Fruit fly (Drosophila melanogaster) whole organism, embryonic: ENCODE measurements around the gene Kdm3.

ENCODE experiments used
- Abd-B ChIP-seq: fragments of 200-800 bp; sonication (Bioruptor generic); optimal IDR thresholded peaks from 2 replicates; lab custom pipeline; 2018; ENCODE audit warnings: missing biosample characterization, mild to moderate bottlenecking, missing genetic modification characterization, moderate library complexity
- Ada2b ChIP-seq: fragments of 200-800 bp; sonication (Bioruptor generic); IDR thresholded peaks from 2 replicates; pipeline ENCODE4 v1.3.6; 2022; ENCODE audit warnings: missing biosample characterization, missing genetic modification characterization
- CG11723 ChIP-seq: fragments of 200-800 bp; sonication (Bioruptor generic); optimal IDR thresholded peaks from 2 replicates; lab custom pipeline; 2017; ENCODE audit warnings: missing biosample characterization, mild to moderate bottlenecking, missing genetic modification characterization
- CG12391 ChIP-seq: fragments of 200-800 bp; sonication (Bioruptor generic); optimal IDR thresholded peaks from 3 replicates; lab custom pipeline; 2018; ENCODE audit warnings: missing biosample characterization, mild to moderate bottlenecking, missing genetic modification characterization, moderate library complexity
- CG13123 ChIP-seq: fragments of 200-800 bp; sonication (Bioruptor generic); optimal IDR thresholded peaks from 2 replicates; lab custom pipeline; 2016; ENCODE audit warnings: missing biosample characterization, missing genetic modification characterization
- CG13624 ChIP-seq: fragments of 200-800 bp; sonication (Bioruptor generic); optimal IDR thresholded peaks from 2 replicates; lab custom pipeline; 2016; ENCODE audit warnings: missing biosample characterization, missing genetic modification characterization
- CG14014 ChIP-seq: fragments of 200-800 bp; sonication (Bioruptor generic); IDR thresholded peaks from 2 replicates; pipeline ENCODE4 v1.3.6; 2022; ENCODE audit warnings: missing biosample characterization, missing genetic modification characterization
- CG1602 ChIP-seq: fragments of 200-800 bp; sonication (Bioruptor generic); optimal IDR thresholded peaks from 3 replicates; lab custom pipeline; 2016; ENCODE audit warnings: missing biosample characterization, missing genetic modification characterization
- CG18476 ChIP-seq: fragments of 200-800 bp; sonication (Bioruptor generic); optimal IDR thresholded peaks from 2 replicates; lab custom pipeline; 2016; ENCODE audit warnings: missing biosample characterization, mild to moderate bottlenecking, missing genetic modification characterization
- CG18599 ChIP-seq: fragments of 200-800 bp; sonication (Bioruptor generic); optimal IDR thresholded peaks from 3 replicates; lab custom pipeline; 2017; ENCODE audit warnings: missing biosample characterization, missing genetic modification characterization, mild to moderate bottlenecking, moderate library complexity, missing genetic modification reagents
- CG2678 ChIP-seq: fragments of 200-800 bp; sonication (Bioruptor generic); optimal IDR thresholded peaks from 3 replicates; lab custom pipeline; 2019; ENCODE audit warnings: missing biosample characterization, mild to moderate bottlenecking, missing genetic modification characterization, moderate library complexity
- CG32772 ChIP-seq: fragments of 200-800 bp; sonication (Bioruptor generic); IDR thresholded peaks from 2 replicates; pipeline ENCODE4 v1.3.6; 2022; ENCODE audit warnings: missing biosample characterization, missing genetic modification characterization
- CG4328 ChIP-seq: fragments of 200-800 bp; sonication (Bioruptor generic); optimal IDR thresholded peaks from 3 replicates; lab custom pipeline; 2017; ENCODE audit warnings: missing biosample characterization, missing genetic modification reagents, missing genetic modification characterization
- CG6272 ChIP-seq: fragments of 200-800 bp; sonication (Bioruptor generic); IDR thresholded peaks from 2 replicates; pipeline ENCODE4 v1.3.6; 2022; ENCODE audit warnings: missing biosample characterization, missing genetic modification characterization
- CG7928 ChIP-seq: fragments of 200-800 bp; sonication (Bioruptor generic); optimal IDR thresholded peaks from 2 replicates; lab custom pipeline; 2017; ENCODE audit warnings: missing biosample characterization, mild to moderate bottlenecking, missing genetic modification characterization
- CG7963 ChIP-seq: fragments of 200-800 bp; sonication (Bioruptor generic); IDR thresholded peaks from 3 replicates; pipeline ENCODE4 v1.3.6; 2022; ENCODE audit warnings: missing biosample characterization, missing genetic modification characterization; ENCODE audit not compliant: partially characterized antibody
- D19A ChIP-seq: fragments of 200-800 bp; optimal IDR thresholded peaks from 3 replicates; lab custom pipeline; 2019; ENCODE audit warnings: missing biosample characterization, mild to moderate bottlenecking, missing genetic modification characterization, moderate library complexity
- Ets97D ChIP-seq: fragments of 200-800 bp; sonication (Bioruptor generic); optimal IDR thresholded peaks from 3 replicates; lab custom pipeline; 2016; ENCODE audit warnings: missing biosample characterization, missing genetic modification characterization
- Fer2 ChIP-seq: fragments of 200-800 bp; sonication (Bioruptor generic); optimal IDR thresholded peaks from 2 replicates; lab custom pipeline; 2018; ENCODE audit warnings: missing biosample characterization, mild to moderate bottlenecking, missing genetic modification characterization, moderate library complexity
- HLH54F ChIP-seq: fragments of 200-800 bp; sonication (Bioruptor generic); optimal IDR thresholded peaks from 3 replicates; lab custom pipeline; 2016; ENCODE audit warnings: missing biosample characterization, missing genetic modification characterization
- Med ChIP-seq: fragments of 200-800 bp; sonication (Bioruptor generic); peaks from one replicate; lab custom pipeline; 2016; ENCODE audit warnings: missing biosample characterization, missing genetic modification characterization, mild to moderate bottlenecking, inconsistent platforms, moderate library complexity
- Myb ChIP-seq: fragments of 200-800 bp; sonication (Bioruptor generic); optimal IDR thresholded peaks from 2 replicates; lab custom pipeline; 2016; ENCODE audit warnings: missing biosample characterization, missing genetic modification characterization
- Sry-β ChIP-seq: fragments of 200-800 bp; sonication (Bioruptor generic); optimal IDR thresholded peaks from 2 replicates; lab custom pipeline; 2018; ENCODE audit warnings: missing biosample characterization, mild to moderate bottlenecking, missing genetic modification characterization, moderate library complexity
- bab2 ChIP-seq: fragments of 200-800 bp; sonication (Bioruptor generic); optimal IDR thresholded peaks from 2 replicates; lab custom pipeline; 2016; ENCODE audit warnings: missing biosample characterization, missing genetic modification characterization
- bsh ChIP-seq, 2 experiments: fragments of 200-800 bp; sonication (Bioruptor generic); optimal IDR thresholded peaks; 2 replicates each; lab custom pipeline; 2017 to 2018; ENCODE audit warnings: mild to moderate bottlenecking in 2 of 2, missing biosample characterization in 2 of 2, missing genetic modification characterization in 2 of 2, moderate library complexity in 1 of 2
- cg ChIP-seq: fragments of 200-800 bp; sonication (Bioruptor generic); optimal IDR thresholded peaks from 3 replicates; lab custom pipeline; 2019; ENCODE audit warnings: missing biosample characterization, mild to moderate bottlenecking, missing genetic modification characterization, moderate library complexity
- chm ChIP-seq: fragments of 200-800 bp; sonication (Bioruptor generic); IDR thresholded peaks from 2 replicates; pipeline ENCODE4 v1.3.6; 2022; ENCODE audit warnings: missing biosample characterization, missing genetic modification characterization
- chn ChIP-seq: fragments of 200-800 bp; sonication (Bioruptor generic); optimal IDR thresholded peaks from 2 replicates; lab custom pipeline; 2016; ENCODE audit warnings: missing biosample characterization, missing genetic modification characterization
- dpn ChIP-seq, 2 experiments: fragments of 200-800 bp; sonication (Bioruptor generic); optimal IDR thresholded peaks; 3 replicates each; lab custom pipeline; 2016; ENCODE audit warnings: missing biosample characterization in 2 of 2, missing genetic modification characterization in 2 of 2
- fu2 ChIP-seq: fragments of 200-800 bp; sonication (Bioruptor generic); optimal IDR thresholded peaks from 2 replicates; lab custom pipeline; 2016; ENCODE audit warnings: missing biosample characterization, missing genetic modification characterization
- grau ChIP-seq: fragments of 200-800 bp; optimal IDR thresholded peaks from 3 replicates; lab custom pipeline; 2019; ENCODE audit warnings: missing biosample characterization, mild to moderate bottlenecking, missing genetic modification characterization, moderate library complexity
- hbn ChIP-seq: fragments of 200-800 bp; sonication (Bioruptor generic); IDR thresholded peaks from 2 replicates; pipeline ENCODE4 v1.3.6; 2022; ENCODE audit warnings: missing biosample characterization, missing genetic modification characterization; ENCODE audit not compliant: partially characterized antibody
- jumu ChIP-seq: fragments of 200-800 bp; sonication (Bioruptor generic); optimal IDR thresholded peaks from 3 replicates; lab custom pipeline; 2016; ENCODE audit warnings: missing biosample characterization, missing genetic modification characterization
- lmd ChIP-seq: fragments of 200-800 bp; sonication (Bioruptor generic); IDR thresholded peaks from 2 replicates; pipeline ENCODE4 v1.3.6; 2022; ENCODE audit warnings: missing biosample characterization, missing genetic modification characterization
- mirr ChIP-seq: fragments of 200-800 bp; sonication (Bioruptor generic); optimal IDR thresholded peaks from 3 replicates; lab custom pipeline; 2018; ENCODE audit warnings: missing biosample characterization, mild to moderate bottlenecking, missing genetic modification characterization
- mld ChIP-seq: fragments of 200-800 bp; sonication (Bioruptor generic); IDR thresholded peaks from 3 replicates; pipeline ENCODE4 v1.3.6; 2022; ENCODE audit warnings: missing biosample characterization, missing genetic modification characterization; ENCODE audit not compliant: partially characterized antibody
- nerfin-1 ChIP-seq: fragments of 200-800 bp; sonication (Bioruptor generic); optimal IDR thresholded peaks from 3 replicates; lab custom pipeline; 2019; ENCODE audit warnings: missing biosample characterization, mild to moderate bottlenecking, missing genetic modification characterization, moderate library complexity
- nmo ChIP-seq: fragments of 200-800 bp; sonication (Bioruptor generic); optimal IDR thresholded peaks from 2 replicates; lab custom pipeline; 2018; ENCODE audit warnings: missing biosample characterization, mild to moderate bottlenecking, missing genetic modification characterization, moderate library complexity
- odd ChIP-seq: fragments of 200-800 bp; sonication (Bioruptor generic); optimal IDR thresholded peaks from 2 replicates; lab custom pipeline; 2017; ENCODE audit warnings: missing biosample characterization, mild to moderate bottlenecking, missing genetic modification characterization
- onecut ChIP-seq: fragments of 200-800 bp; sonication (Bioruptor generic); IDR thresholded peaks from 2 replicates; pipeline ENCODE4 v1.3.6; 2022; ENCODE audit warnings: missing biosample characterization, missing genetic modification characterization
- pan ChIP-seq, 4 experiments: fragments of >200 bp in 3 of 4; fragments of 200-800 bp in 1 of 4; sonication (Bioruptor generic) in 1 of 4; optimal IDR thresholded peaks in 3 of 4; IDR thresholded peaks in 1 of 4; 2 replicates each; pipeline versions ENCODE4 v1.3.6 to Lab custom; 2017 to 2022; ENCODE audit warnings: missing biosample characterization in 2 of 4, missing genetic modification characterization in 2 of 4, mixed read lengths in 1 of 4
- pnt ChIP-seq: fragments of 200-800 bp; sonication (Bioruptor generic); optimal IDR thresholded peaks from 3 replicates; lab custom pipeline; 2016; ENCODE audit warnings: missing biosample characterization, missing genetic modification characterization
- run ChIP-seq: fragments of 200-800 bp; sonication (Bioruptor generic); optimal IDR thresholded peaks from 3 replicates; lab custom pipeline; 2018; ENCODE audit warnings: missing biosample characterization, mild to moderate bottlenecking, missing genetic modification characterization
- schlank ChIP-seq: fragments of 200-800 bp; sonication (Bioruptor generic); optimal IDR thresholded peaks from 2 replicates; lab custom pipeline; 2018; ENCODE audit warnings: missing biosample characterization, mild to moderate bottlenecking, missing genetic modification characterization
- ssp ChIP-seq: fragments of 200-800 bp; sonication (Bioruptor generic); IDR thresholded peaks from 2 replicates; pipeline ENCODE4 v1.3.6; 2022; ENCODE audit warnings: missing biosample characterization, missing genetic modification characterization
- toy ChIP-seq: fragments of 200-800 bp; sonication (Bioruptor generic); IDR thresholded peaks from 2 replicates; pipeline ENCODE4 v1.3.6; 2022; ENCODE audit warnings: missing biosample characterization, missing genetic modification characterization
- trh ChIP-seq: fragments of 200-800 bp; sonication (Bioruptor generic); optimal IDR thresholded peaks from 2 replicates; lab custom pipeline; 2016; ENCODE audit warnings: missing biosample characterization, missing genetic modification characterization
- zfh1 ChIP-seq: fragments of 200-800 bp; sonication (Bioruptor generic); IDR thresholded peaks from 3 replicates; pipeline ENCODE4 v1.3.6; 2022; ENCODE audit warnings: missing biosample characterization, missing genetic modification characterization

Gene Kdm3

DNA sequence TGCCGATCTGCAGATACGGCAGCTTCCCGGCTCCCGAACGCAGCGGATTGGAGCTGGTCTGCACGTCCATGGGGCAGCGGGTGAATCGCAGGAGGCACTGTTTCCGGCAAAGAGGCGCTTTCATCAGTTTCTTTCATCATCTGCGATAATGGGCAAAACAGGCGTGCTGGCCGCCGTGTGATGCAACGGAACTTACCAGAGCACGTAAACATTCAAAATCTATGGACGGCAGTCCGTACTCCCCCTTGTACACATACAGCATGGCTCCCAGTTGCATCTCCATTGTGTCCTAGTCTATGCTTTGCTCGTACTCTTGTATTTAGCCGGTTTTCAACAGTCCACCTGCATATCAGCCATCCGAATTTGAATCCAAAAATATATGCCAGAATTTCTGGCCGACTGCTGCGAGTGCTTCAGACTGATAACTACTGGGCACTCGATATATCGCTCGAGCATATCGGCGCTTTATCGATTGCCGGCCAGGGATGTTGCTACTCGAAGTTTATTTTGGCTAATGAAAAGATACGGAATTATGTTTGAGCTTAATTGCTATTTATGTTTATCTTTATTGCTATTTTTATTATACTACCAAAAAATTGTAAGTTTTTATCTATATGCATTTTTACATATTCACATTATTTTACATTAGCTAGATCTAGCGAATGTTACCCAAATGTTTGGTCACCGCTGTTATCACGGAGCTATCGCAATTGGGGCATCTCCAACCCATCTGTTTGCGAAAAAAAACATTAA lies 47.6 kb downstream of the Kdm3 start, which contains the start of the genes CG9393 and Vps45 (continued):
- no peak for TF ChIP-seq run (tag; lab: Kevin White, UChicago)
- TF ChIP-seq Abd-B (GFP tag; lab: Kevin White, UChicago) = peak; percentile 72
- peak; percentile 78 for TF ChIP-seq HLH54F (GFP tag; lab: Kevin White, UChicago)
- no peak for TF ChIP-seq zfh1 (GFP tag; lab: Robert Waterston, UW)
- no peak for TF ChIP-seq odd
- peak; percentile 78 for TF ChIP-seq CG7928
- TF ChIP-seq CG18599 (GFP tag; lab: Kevin White, UChicago) = no peak
- TF ChIP-seq mirr (GFP tag; lab: Kevin White, UChicago) = peak; percentile 29
- peak; percentile 90 for TF ChIP-seq Med (GFP tag; lab: Kevin White, UChicago)
- no peak for TF ChIP-seq CG2678 (tag; lab: Kevin White, UChicago)
- TF ChIP-seq fu2 (GFP tag; lab: Kevin White, UChicago) = peak; percentile 71
- TF ChIP-seq CG12391 (tag; lab: Kevin White, UChicago) = peak; percentile 80
- TF ChIP-seq nerfin-1 (tag; lab: Kevin White, UChicago) = peak; percentile 49
- TF ChIP-seq bab2 (GFP tag; lab: Kevin White, UChicago) = peak; percentile 63
- TF ChIP-seq lmd (GFP tag; lab: Robert Waterston, UW) = peak; percentile 60
- TF ChIP-seq CG32772 (GFP tag; lab: Robert Waterston, UW) = peak; percentile 65
- TF ChIP-seq CG14014 (GFP tag; lab: Robert Waterston, UW) = no peak; the same call in 1 of the 2 replicates
- TF ChIP-seq CG13123 = peak; percentile 52
- TF ChIP-seq bsh (GFP tag; optimal IDR thresholded peaks at IDR 0.05; lab: Kevin White, UChicago) = peak in 1 of 2 experiments; percentile 57
- no peak; the same call in 1 of the 2 replicates for TF ChIP-seq chm
- TF ChIP-seq schlank (tag; lab: Kevin White, UChicago) = no peak
- peak; percentile 86 for TF ChIP-seq nmo (GFP tag; lab: Kevin White, UChicago)
- peak; percentile 62 for TF ChIP-seq CG13624 (GFP tag; lab: Kevin White, UChicago)
- peak; percentile 16 for TF ChIP-seq trh (GFP tag; lab: Kevin White, UChicago)
- TF ChIP-seq Myb (GFP tag; lab: Kevin White, UChicago) = peak; percentile 72
- peak; percentile 58 for TF ChIP-seq Fer2 (tag; lab: Kevin White, UChicago)
- TF ChIP-seq dpn (GFP tag; optimal IDR thresholded peaks at IDR 0.05; lab: Kevin White, UChicago) = peak; percentile 77
- TF ChIP-seq mld (GFP tag; lab: Robert Waterston, UW) = peak; percentile 89
- peak; percentile 55 for TF ChIP-seq ssp
- no peak for TF ChIP-seq D19A (tag; lab: Kevin White, UChicago)
- TF ChIP-seq jumu (GFP tag; lab: Kevin White, UChicago) = peak; percentile 62
- peak; percentile 50 for TF ChIP-seq pnt (GFP tag; lab: Kevin White, UChicago)
- peak; percentile 52 for TF ChIP-seq CG18476 (GFP tag; lab: Kevin White, UChicago)
- TF ChIP-seq toy = no peak
- TF ChIP-seq CG4328 (GFP tag; lab: Kevin White, UChicago) = peak; percentile 16
- peak; percentile 66 for TF ChIP-seq grau
- peak; percentile 77 for TF ChIP-seq Ets97D (GFP tag; lab: Kevin White, UChicago)
- TF ChIP-seq CG7963 = peak; percentile 87
- peak; percentile 62 for TF ChIP-seq CG1602
- 0 out of 2 replicates have a peak, but pooled peaks have one; percentile 18 for TF ChIP-seq onecut (GFP tag; lab: Robert Waterston, UW)
- TF ChIP-seq Sry-β (GFP tag; lab: Kevin White, UChicago) = peak; percentile 96
- TF ChIP-seq Ada2b (GFP tag; lab: Robert Waterston, UW) = peak; percentile 15; the same call in 1 of the 2 replicates
- no peak for TF ChIP-seq cg (GFP tag; lab: Kevin White, UChicago)
- peak; percentile 83 for TF ChIP-seq chn (GFP tag; lab: Kevin White, UChicago)
- TF ChIP-seq CG6272 (GFP tag; lab: Robert Waterston, UW) = peak; percentile 70; the same call in 1 of the 2 replicates
- no peak for TF ChIP-seq CG11723 (GFP tag; lab: Kevin White, UChicago)
- TF ChIP-seq hbn (GFP tag; lab: Robert Waterston, UW) = peak; percentile 92
- no peak for TF ChIP-seq pan (optimal IDR thresholded peaks at IDR 0.05; lab: Kevin White, UChicago)
- TF ChIP-seq pan (GFP tag; optimal IDR thresholded peaks at IDR 0.05 in 1 of 2, IDR thresholded peaks at IDR 0.05 in 1 of 2) = peak in 1 of 2 experiments; percentile 32
